Fruit fly (Drosophila melanogaster): ENCODE results near the gene Fpgs2.

The Fpgs2 gene

DNA sequence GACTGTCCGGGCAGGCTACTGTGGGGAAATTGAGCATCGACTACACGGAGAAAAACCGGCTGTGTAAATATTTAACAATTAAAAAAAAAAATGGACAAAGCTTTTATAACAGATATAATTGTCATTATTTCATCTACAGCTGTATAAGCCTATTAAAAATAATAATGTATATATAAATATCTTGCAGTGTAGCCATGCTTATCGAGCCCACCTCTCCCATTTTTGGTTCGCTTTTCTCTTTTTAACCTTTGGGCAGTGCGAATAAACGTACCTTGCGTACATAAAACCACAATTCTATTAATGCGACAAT lies 17.3 kb downstream of the Fpgs2 start (continued):
- TF ChIP-seq eve (GFP tag; optimal IDR thresholded peaks at IDR 0.05) = peak in 1 of 2 experiments; percentile 24
- TF ChIP-seq BtbVII (GFP tag; optimal IDR thresholded peaks at IDR 0.05) = peak; percentile 41
- TF ChIP-seq trh (GFP tag; optimal IDR thresholded peaks at IDR 0.05) = peak; percentile 31
- TF ChIP-seq CoRest (tag; optimal IDR thresholded peaks at IDR 0.05) = peak; percentile 65
- TF ChIP-seq CG7372 (GFP tag; IDR thresholded peaks at IDR 0.05) = peak; percentile 65
- no peak for TF ChIP-seq CG17359 (tag; optimal IDR thresholded peaks at IDR 0.05)
- peak; percentile 56; the same call in 2 of the 3 replicates for TF ChIP-seq zfh1 (GFP tag; IDR thresholded peaks at IDR 0.05)
- TF ChIP-seq CG1602 (GFP tag; optimal IDR thresholded peaks at IDR 0.05) = peak; percentile 63
- peak; percentile 41; the same call in 1 of the 2 replicates for TF ChIP-seq Lim3 (GFP tag; IDR thresholded peaks at IDR 0.05)
- TF ChIP-seq CG6689 (GFP tag; IDR thresholded peaks at IDR 0.05) = peak; percentile 76
- no peak for TF ChIP-seq unc-4 (GFP tag; IDR thresholded peaks at IDR 0.05; ENCODE audit: partially characterized antibody)
- peak; percentile 79 for TF ChIP-seq CG7839 (tag; optimal IDR thresholded peaks at IDR 0.05)
- no peak for TF ChIP-seq CG7556 (GFP tag; optimal IDR thresholded peaks at IDR 0.05)
- TF ChIP-seq CG3065 (GFP tag; optimal IDR thresholded peaks at IDR 0.05) = no peak
- TF ChIP-seq Taf1 (GFP tag; IDR thresholded peaks at IDR 0.05) = peak; percentile 78
- TF ChIP-seq Aef1 (GFP tag; IDR thresholded peaks at IDR 0.05) = peak; percentile 74
- peak; percentile 52 for TF ChIP-seq NfI (GFP tag; optimal IDR thresholded peaks at IDR 0.05)
- TF ChIP-seq NC2α (GFP tag; optimal IDR thresholded peaks at IDR 0.05) = no peak
- TF ChIP-seq CG16815 (GFP tag; optimal IDR thresholded peaks at IDR 0.05) = peak; percentile 36
- TF ChIP-seq bowl (GFP tag; IDR thresholded peaks at IDR 0.05) = 0 out of 2 replicates have a peak, but pooled peaks have one; percentile 41
- TF ChIP-seq dmrt99B (tag; optimal IDR thresholded peaks at IDR 0.05) = peak; percentile 73
- TF ChIP-seq Usf (GFP tag; optimal IDR thresholded peaks at IDR 0.05) = peak; percentile 32
- TF ChIP-seq pan (optimal IDR thresholded peaks at IDR 0.05) = no peak
- peak in 1 of 2 experiments; percentile 83 for TF ChIP-seq pan (GFP tag; optimal IDR thresholded peaks at IDR 0.05 in 1 of 2, IDR thresholded peaks at IDR 0.05 in 1 of 2)
- TF ChIP-seq CG6765 (GFP tag; optimal IDR thresholded peaks at IDR 0.05) = peak; percentile 17
- no peak for TF ChIP-seq dan (GFP tag; IDR thresholded peaks at IDR 0.05)
- peak; percentile 70 for TF ChIP-seq CG9215 (GFP tag; IDR thresholded peaks at IDR 0.05)
- TF ChIP-seq CG11085 (GFP tag; IDR thresholded peaks at IDR 0.05) = peak; percentile 57
- peak; percentile 63 for TF ChIP-seq CG17385 (GFP tag; optimal IDR thresholded peaks at IDR 0.05)
- peak; percentile 20 for TF ChIP-seq gsb-n (tag; optimal IDR thresholded peaks at IDR 0.05)
- TF ChIP-seq CG2875 (GFP tag; optimal IDR thresholded peaks at IDR 0.05) = no peak
- peak; percentile 73; the same call in 2 of the 3 replicates for TF ChIP-seq so (GFP tag; IDR thresholded peaks at IDR 0.05)
- peak; percentile 14 for TF ChIP-seq CG9437 (GFP tag; optimal IDR thresholded peaks at IDR 0.05)
- no peak for TF ChIP-seq Sry-β (GFP tag; optimal IDR thresholded peaks at IDR 0.05)
- TF ChIP-seq kni (GFP tag; optimal IDR thresholded peaks at IDR 0.05) = no peak
- peak; percentile 42; the same call in 1 of the 3 replicates for TF ChIP-seq B-H1 (GFP tag; IDR thresholded peaks at IDR 0.05)
- TF ChIP-seq stc (GFP tag; IDR thresholded peaks at IDR 0.05) = peak; percentile 66; the same call in 1 of the 2 replicates
- peak; percentile 27; the same call in 1 of the 3 replicates for TF ChIP-seq H15 (GFP tag; IDR thresholded peaks at IDR 0.05)
- TF ChIP-seq lbe (GFP tag; optimal IDR thresholded peaks at IDR 0.05) = peak; percentile 84
- TF ChIP-seq slbo (GFP tag; IDR thresholded peaks at IDR 0.05) = peak; percentile 85
- peak; percentile 77 for TF ChIP-seq Rfx (GFP tag; IDR thresholded peaks at IDR 0.05)
- peak; percentile 52 for TF ChIP-seq Nf-YA (GFP tag; IDR thresholded peaks at IDR 0.05)
- no peak for TF ChIP-seq vfl (GFP tag; optimal IDR thresholded peaks at IDR 0.05)
- peak; percentile 26 for TF ChIP-seq CG16863 (GFP tag; optimal IDR thresholded peaks at IDR 0.05)
- no peak for TF ChIP-seq cg (GFP tag; optimal IDR thresholded peaks at IDR 0.05)
- TF ChIP-seq CG14441 (GFP tag; IDR thresholded peaks at IDR 0.05) = peak; percentile 75
- 0 out of 2 replicates have a peak, but pooled peaks have one; percentile 40 for TF ChIP-seq cas (GFP tag; IDR thresholded peaks at IDR 0.05)
- peak; percentile 62 for TF ChIP-seq CG8765 (GFP tag; IDR thresholded peaks at IDR 0.05)
- TF ChIP-seq tap (tag; optimal IDR thresholded peaks at IDR 0.05) = peak; percentile 18
- TF ChIP-seq klu (GFP tag; IDR thresholded peaks at IDR 0.05) = peak; percentile 51; the same call in 1 of the 2 replicates
- TF ChIP-seq CG14014 (GFP tag; IDR thresholded peaks at IDR 0.05) = peak; percentile 82
- TF ChIP-seq CG17361 (GFP tag; IDR thresholded peaks at IDR 0.05) = peak; percentile 55; the same call in 2 of the 3 replicates

Data from whole organism, embryonic.